Fruit fly (Drosophila melanogaster): ENCODE results near the gene CG17129.

The CG17129 gene

dm6 chr3L:642146-642864, 37.8 kb downstream of the CG17129 start (continued):
- TF ChIP-seq dmrt99B (tag; optimal IDR thresholded peaks at IDR 0.05) (peak; percentile 74), CG18262 (tag; optimal IDR thresholded peaks at IDR 0.05) (peak; percentile 80), CG17186 (GFP tag; optimal IDR thresholded peaks at IDR 0.05) (no peak), CG17361 (GFP tag; IDR thresholded peaks at IDR 0.05) (peak; percentile 76), CG9876 (GFP tag; optimal IDR thresholded peaks at IDR 0.05) (no peak), CG10147 (GFP tag; optimal IDR thresholded peaks at IDR 0.05) (peak; percentile 52), jumu (GFP tag; optimal IDR thresholded peaks at IDR 0.05) (no peak), Lpt (GFP tag; optimal IDR thresholded peaks at IDR 0.05) (no peak), CG11456 (GFP tag; IDR thresholded peaks at IDR 0.05) (no peak), ac (GFP tag; optimal IDR thresholded peaks at IDR 0.05) (peak; percentile 2), lola (GFP tag; optimal IDR thresholded peaks at IDR 0.05) (peak in 1 of 3 experiments; percentile 77), bbx (GFP tag; IDR thresholded peaks at IDR 0.05; ENCODE audit: partially characterized antibody) (no peak), gcm2 (GFP tag; optimal IDR thresholded peaks at IDR 0.05) (no peak), CG8944 (GFP tag; optimal IDR thresholded peaks at IDR 0.05) (no peak), HLHmδ (GFP tag; optimal IDR thresholded peaks at IDR 0.05) (no peak), Hr3 (GFP tag; optimal IDR thresholded peaks at IDR 0.05) (peak; percentile 61), Ravus (GFP tag; IDR thresholded peaks at IDR 0.05) (no peak), D19B (GFP tag; optimal IDR thresholded peaks at IDR 0.05) (peak; percentile 29), Dad (GFP tag; optimal IDR thresholded peaks at IDR 0.05) (no peak), CG8478 (optimal IDR thresholded peaks at IDR 0.05) (no peak), CG31441 (GFP tag; IDR thresholded peaks at IDR 0.05) (peak; percentile 84), CG7357 (GFP tag; IDR thresholded peaks at IDR 0.05) (peak; percentile 37; the same call in 1 of the 3 replicates), CG4617 (GFP tag; optimal IDR thresholded peaks at IDR 0.05; ENCODE audit: borderline replicate concordance) (no peak), Opbp (GFP tag; IDR thresholded peaks at IDR 0.05; ENCODE audit: partially characterized antibody) (no peak), gem (tag; optimal IDR thresholded peaks at IDR 0.05) (peak; percentile 85), HHEX (GFP tag; optimal IDR thresholded peaks at IDR 0.05) (peak; percentile 48), CG31224 (GFP tag; IDR thresholded peaks at IDR 0.05) (0 out of 2 replicates have a peak, but pooled peaks have one; percentile 28), salm (tag; optimal IDR thresholded peaks at IDR 0.05) (peak; percentile 26), CG2712 (tag; optimal IDR thresholded peaks at IDR 0.05) (peak; percentile 79), CG17612 (GFP tag; IDR thresholded peaks at IDR 0.05) (no peak), Mes4 (GFP tag; optimal IDR thresholded peaks at IDR 0.05) (no peak), Stat92E (GFP tag; optimal IDR thresholded peaks at IDR 0.05) (no peak), cato (GFP tag; optimal IDR thresholded peaks at IDR 0.05; ENCODE audit: borderline replicate concordance) (peak; percentile 40), bsh (GFP tag; optimal IDR thresholded peaks at IDR 0.05) (peak in 1 of 2 experiments; percentile 68), Sry-β (GFP tag; optimal IDR thresholded peaks at IDR 0.05) (peak; percentile 31), mirr (GFP tag; optimal IDR thresholded peaks at IDR 0.05) (peak; percentile 30), CG1602 (GFP tag; optimal IDR thresholded peaks at IDR 0.05) (peak; percentile 32), ranshi (GFP tag; IDR thresholded peaks at IDR 0.05) (no peak), CG10959 (GFP tag; IDR thresholded peaks at IDR 0.05) (0 out of 2 replicates have a peak, but pooled peaks have one; percentile 15), org-1 (GFP tag; optimal IDR thresholded peaks at IDR 0.05) (no peak), amos (GFP tag; IDR thresholded peaks at IDR 0.05; ENCODE audit: partially characterized antibody) (no peak), ATbp (GFP tag; optimal IDR thresholded peaks at IDR 0.05) (peak; percentile 42), dati (GFP tag; IDR thresholded peaks at IDR 0.05) (no peak), kah (GFP tag; optimal IDR thresholded peaks at IDR 0.05) (peak; percentile 40), E2f1 (GFP tag; IDR thresholded peaks at IDR 0.05) (peak; percentile 52; the same call in 1 of the 2 replicates), PHDP (tag; optimal IDR thresholded peaks at IDR 0.05) (peak; percentile 66), row (GFP tag; IDR thresholded peaks at IDR 0.05) (peak; percentile 65), CG34422 (GFP tag; IDR thresholded peaks at IDR 0.05) (0 out of 3 replicates have a peak, but pooled peaks have one; percentile 42), nerfin-1 (tag; optimal IDR thresholded peaks at IDR 0.05) (peak; percentile 43)
